Worm (Caenorhabditis elegans): ENCODE data around the gene C10A4.1.

Gene C10A4.1

ce11 chrX:7457154-7457674, 41.0 kb downstream of the C10A4.1 start:
- TF ChIP-seq snpc-4 (GFP tag; optimal IDR thresholded peaks at IDR 0.05) (no peak), snpc-4 (tag; optimal IDR thresholded peaks at IDR 0.05) (no peak), cebp-1 (GFP tag; IDR thresholded peaks at IDR 0.05) (no peak), cebp-1 (tag; optimal IDR thresholded peaks at IDR 0.05) (no peak), aptf-3 (GFP tag; IDR thresholded peaks at IDR 0.05) (no peak), chd-7 (tag; optimal IDR thresholded peaks at IDR 0.05) (no peak), lin-26 (GFP tag; IDR thresholded peaks at IDR 0.05) (no peak), D2030.7 (GFP tag; IDR thresholded peaks at IDR 0.05) (no peak), cebp-2 (GFP tag; IDR thresholded peaks at IDR 0.05) (no peak), dpff-1 (tag; optimal IDR thresholded peaks at IDR 0.05) (no peak), lsy-27 (tag; optimal IDR thresholded peaks at IDR 0.05; ENCODE audit: borderline replicate concordance, insufficient read depth) (no peak), K11D2.4 (GFP tag; IDR thresholded peaks at IDR 0.05) (no peak), Y53F4B.3 (GFP tag; IDR thresholded peaks at IDR 0.05) (no peak), Y53G8AR.9 (GFP tag; conservative IDR thresholded peaks at IDR 0.05) (no peak), tbp1 (GFP tag; optimal IDR thresholded peaks at IDR 0.05) (no peak), F10E7.11 (tag; optimal IDR thresholded peaks at IDR 0.05) (no peak), T07F8.4 (tag; optimal IDR thresholded peaks at IDR 0.05) (no peak), pha-4 (tag; optimal IDR thresholded peaks at IDR 0.05) (no peak)

ce11 chrX:7460516-7460915, 44.3 kb downstream of the C10A4.1 start:
- TF ChIP-seq sea-2 (GFP tag; IDR thresholded peaks at IDR 0.05) (no peak), Y67H2A.10 (GFP tag; conservative IDR thresholded peaks at IDR 0.05) (no peak), F39B2.1 (GFP tag; IDR thresholded peaks at IDR 0.05) (no peak), ztf-18 (tag; optimal IDR thresholded peaks at IDR 0.05) (no peak), let-607 (tag; optimal IDR thresholded peaks at IDR 0.05) (no peak), aptf-2 (GFP tag; conservative IDR thresholded peaks at IDR 0.05) (no peak), zfh-2 (GFP tag; conservative IDR thresholded peaks at IDR 0.05) (peak; percentile 74), pha-4 (tag; optimal IDR thresholded peaks at IDR 0.05) (no peak), let-526 (GFP tag; IDR thresholded peaks at IDR 0.05) (no peak), nfyb-1 (GFP tag; IDR thresholded peaks at IDR 0.05) (peak; percentile 79), egrh-3 (GFP tag; IDR thresholded peaks at IDR 0.05) (0 out of 2 replicates have a peak, but pooled peaks have one; percentile 15), nhr-80 (tag; optimal IDR thresholded peaks at IDR 0.05) (no peak)

ce11 chrX:7463637-7464036, 47.5 kb downstream of the C10A4.1 start, which contains the start of gene sox-2:
Gene sox-2, minus strand, starts transcription at chrX:7463736.
- TF ChIP-seq ceh-40 (GFP tag; IDR thresholded peaks at IDR 0.05) = 0 out of 2 replicates have a peak, but pooled peaks have one; percentile 38
- no peak for TF ChIP-seq sptf-2 (GFP tag; optimal IDR thresholded peaks at IDR 0.05)
- TF ChIP-seq zfh-2 (GFP tag; conservative IDR thresholded peaks at IDR 0.05) = 0 out of 2 replicates have a peak, but pooled peaks have one; percentile 7

- TF ChIP-seq nhr-27 (tag; optimal IDR thresholded peaks at IDR 0.05) = no peak
- peak; percentile 58; the same call in 1 of the 2 replicates for TF ChIP-seq nfyb-1 (GFP tag; IDR thresholded peaks at IDR 0.05)
- peak; percentile 91 for TF ChIP-seq zfh-2 (GFP tag; conservative IDR thresholded peaks at IDR 0.05)
- 0 out of 2 replicates have a peak, but pooled peaks have one; percentile 30 for TF ChIP-seq Y53G8AR.9 (GFP tag; conservative IDR thresholded peaks at IDR 0.05)
- no peak for TF ChIP-seq egl-44 (GFP tag; IDR thresholded peaks at IDR 0.05)
These were observed 48.2 kb downstream of the C10A4.1 start for ce11 chrX:7464389-7464788.
